Fruit fly (Drosophila melanogaster): Measurements from ENCODE around the gene nAChRbeta2.

- TF ChIP-seq pan (optimal IDR thresholded peaks at IDR 0.05) (no peak), dl (GFP tag; optimal IDR thresholded peaks at IDR 0.05; ENCODE audit: insufficient read depth in 1 of 2, partially characterized antibody in 2 of 2) (no peak), br (GFP tag; optimal IDR thresholded peaks at IDR 0.05) (no peak), dsf (GFP tag; optimal IDR thresholded peaks at IDR 0.05; ENCODE audit: borderline replicate concordance) (no peak), Myc (optimal IDR thresholded peaks at IDR 0.05) (no peak), fru (GFP tag; optimal IDR thresholded peaks at IDR 0.05) (no peak), psq (GFP tag; optimal IDR thresholded peaks at IDR 0.05) (no peak), Hnf4 (GFP tag; optimal IDR thresholded peaks at IDR 0.05) (no peak), jim (GFP tag; optimal IDR thresholded peaks at IDR 0.05) (no peak), GATAd (GFP tag; optimal IDR thresholded peaks at IDR 0.05) (no peak), Dfd (GFP tag; optimal IDR thresholded peaks at IDR 0.05) (no peak)
These were observed 11.2 kb upstream of the nAChRbeta2 start for dm6 chr3R:24525983-24526661.
